Worm (Caenorhabditis elegans) whole organism, L1 larva: ENCODE results near the gene Y7A5A.20.

Experiments used
- F16B12.6 ChIP-seq: fragments of 150-350 bp; optimal IDR thresholded peaks from 2 replicates; lab custom pipeline; 2014; ENCODE audit warnings: missing biosample characterization, missing genetic modification characterization
- aha-1 ChIP-seq: fragments of 150-350 bp; optimal IDR thresholded peaks from 2 replicates; lab custom pipeline; 2014; ENCODE audit warnings: missing biosample characterization, missing genetic modification characterization
- ama-1 ChIP-seq: fragments of 150-350 bp; optimal IDR thresholded peaks from 2 replicates; lab custom pipeline; 2014
- blmp-1 ChIP-seq: fragments of 150-350 bp; optimal IDR thresholded peaks from 2 replicates; lab custom pipeline; 2014; ENCODE audit warnings: missing biosample characterization, missing genetic modification characterization
- ces-1 ChIP-seq: fragments of 150-350 bp; optimal IDR thresholded peaks from 2 replicates; lab custom pipeline; 2014; ENCODE audit warnings: missing biosample characterization, missing genetic modification reagents, missing genetic modification characterization
- fkh-10 ChIP-seq: sonication (generic microtip); optimal IDR thresholded peaks from 2 replicates; lab custom pipeline; 2017; ENCODE audit warnings: missing biosample characterization, missing genetic modification reagents, missing genetic modification characterization
- fos-1 ChIP-seq: fragments of 150-350 bp; optimal IDR thresholded peaks from 2 replicates; lab custom pipeline; 2014; ENCODE audit warnings: missing biosample characterization, missing genetic modification characterization
- lin-13 ChIP-seq: fragments of 150-350 bp; optimal IDR thresholded peaks from 2 replicates; lab custom pipeline; 2014; ENCODE audit warnings: missing biosample characterization, missing genetic modification reagents, missing genetic modification characterization
- lin-15B ChIP-seq: fragments of 150-350 bp; sonication (generic microtip); optimal IDR thresholded peaks from 3 replicates; lab custom pipeline; 2014; ENCODE audit warnings: missing biosample characterization, missing genetic modification characterization
- lin-39 ChIP-seq: fragments of 150-350 bp; optimal IDR thresholded peaks from 2 replicates; lab custom pipeline; 2014; ENCODE audit warnings: missing biosample characterization, missing genetic modification reagents, missing genetic modification characterization
- nhr-76 ChIP-seq: sonication (generic microtip); optimal IDR thresholded peaks from 2 replicates; lab custom pipeline; 2017; ENCODE audit warnings: missing biosample characterization, missing genetic modification characterization
- skn-1 ChIP-seq: fragments of 150-350 bp; optimal IDR thresholded peaks from 2 replicates; lab custom pipeline; 2014; ENCODE audit warnings: missing biosample characterization, missing genetic modification characterization
- unc-86 ChIP-seq: sonication (generic microtip); optimal IDR thresholded peaks from 2 replicates; lab custom pipeline; 2016; ENCODE audit warnings: missing genetic modification characterization, missing compliant biosample characterization
- ztf-11 ChIP-seq, 2 experiments: sonication (generic microtip); optimal IDR thresholded peaks; 2 replicates each; lab custom pipeline; 2016 to 2017; ENCODE audit warnings: missing genetic modification characterization in 2 of 2, missing biosample characterization in 1 of 2, missing compliant biosample characterization in 1 of 2

DNA sequence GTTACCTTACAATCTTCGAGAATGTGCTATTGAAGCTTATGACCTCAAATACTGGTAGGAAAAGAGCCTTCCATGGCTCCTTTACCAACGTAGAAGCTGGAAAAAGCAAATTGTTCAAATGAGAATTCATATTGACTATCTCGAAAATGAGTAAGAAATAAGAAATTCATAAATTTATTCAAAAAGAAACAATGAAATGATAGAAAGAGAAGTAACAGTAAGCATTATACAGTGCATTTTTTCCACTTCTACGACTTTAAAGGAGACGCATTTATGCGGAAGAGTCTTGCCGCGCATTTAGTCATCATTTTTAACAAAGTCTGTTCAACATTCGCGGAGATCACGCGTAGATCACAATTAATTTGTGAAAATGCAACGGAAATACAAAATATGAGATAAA lies 33.2 kb upstream of the Y7A5A.20 start, which contains the start of gene Y7A5A.10:
- TF ChIP-seq lin-13 (GFP tag; lab: Kevin White, UChicago) (no peak), blmp-1 (no peak), aha-1 (tag; lab: Kevin White, UChicago) (no peak), ama-1 (lab: Kevin White, UChicago) (no peak), fkh-10 (no peak), fos-1 (no peak), lin-39 (no peak), skn-1 (tag; lab: Kevin White, UChicago) (no peak), F16B12.6 (tag; lab: Kevin White, UChicago) (no peak), nhr-76 (tag; lab: Kevin White, UChicago) (no peak), ztf-11 (tag; optimal IDR thresholded peaks at IDR 0.05; lab: Kevin White, UChicago) (no peak), unc-86 (tag; lab: Kevin White, UChicago) (no peak), lin-15B (tag; lab: Kevin White, UChicago) (no peak), ces-1 (GFP tag; lab: Kevin White, UChicago) (no peak)
